Worm (Caenorhabditis elegans): Measurements from ENCODE around the gene ifta-1.

ce11 chrX:5543651-5544050 is 8.9 kb downstream of the ifta-1 start, which contains the start of gene C54G7.1:
- TF ChIP-seq lin-15B (tag; optimal IDR thresholded peaks at IDR 0.05) (no peak), lir-3 (tag; optimal IDR thresholded peaks at IDR 0.05) (no peak), pqm-1 (tag; optimal IDR thresholded peaks at IDR 0.05) (no peak), ama-1 (optimal IDR thresholded peaks at IDR 0.05) (no peak), ZK546.5 (tag; optimal IDR thresholded peaks at IDR 0.05) (no peak)

Data from whole organism, L4 larva.